Worm (Caenorhabditis elegans) whole organism, L4 larva: Measurements from ENCODE around the gene F43G6.10.
A peak's percentile ranks its signal among the peaks of the same experiment; 100 is the strongest.

Source experiments
- F10B5.3 ChIP-seq: sonication (generic microtip); optimal IDR thresholded peaks from 2 replicates; lab custom pipeline; 2016; ENCODE audit warnings: mild to moderate bottlenecking, missing genetic modification characterization, missing compliant biosample characterization
- F37D6.2 ChIP-seq: sonication (generic microtip); optimal IDR thresholded peaks from 2 replicates; lab custom pipeline; 2016; ENCODE audit warnings: mild to moderate bottlenecking, missing genetic modification characterization, missing compliant biosample characterization
- F44E2.7 ChIP-seq: fragments of 200-800 bp; sonication (Bioruptor generic); IDR thresholded peaks from 2 replicates; pipeline ENCODE4 v2.1.2; 2022; ENCODE audit warnings: missing genetic modification characterization, missing compliant biosample characterization
- F49E8.2 ChIP-seq: sonication (generic microtip); optimal IDR thresholded peaks from 2 replicates; lab custom pipeline; 2016; ENCODE audit warnings: missing compliant biosample characterization, mild to moderate bottlenecking, missing genetic modification characterization, borderline replicate concordance
- R02D3.7 ChIP-seq: fragments of 150-350 bp; sonication (generic microtip); optimal IDR thresholded peaks from 3 replicates; lab custom pipeline; 2014; ENCODE audit warnings: missing biosample characterization, missing genetic modification characterization
- T20F7.1 ChIP-seq: fragments of 200-800 bp; sonication (Bioruptor generic); optimal IDR thresholded peaks from 2 replicates; lab custom pipeline; 2018; ENCODE audit warnings: mild to moderate bottlenecking, missing genetic modification characterization, missing compliant biosample characterization
- Y75B8A.6 ChIP-seq: fragments of 200-800 bp; sonication (Bioruptor generic); IDR thresholded peaks from 2 replicates; pipeline ENCODE4 v1.3.6; 2022; ENCODE audit warnings: missing genetic modification reagents, missing genetic modification characterization, missing compliant biosample characterization
- aly-2 ChIP-seq: sonication (generic microtip); optimal IDR thresholded peaks from 2 replicates; lab custom pipeline; 2018; ENCODE audit warnings: missing biosample characterization, missing genetic modification characterization
- ama-1 ChIP-seq: fragments of 150-350 bp; optimal IDR thresholded peaks from 2 replicates; lab custom pipeline; 2014; ENCODE audit warnings: inconsistent platforms, mixed read lengths
- ceh-20 ChIP-seq: fragments of 200-800 bp; sonication (Bioruptor generic); IDR thresholded peaks from 2 replicates; pipeline ENCODE4 v1.3.6; 2022; ENCODE audit warnings: missing genetic modification reagents, missing genetic modification characterization, missing compliant biosample characterization
- ceh-28 ChIP-seq: fragments of 150-350 bp; optimal IDR thresholded peaks from 2 replicates; lab custom pipeline; 2014; ENCODE audit warnings: missing biosample characterization, missing genetic modification reagents, missing genetic modification characterization
- ceh-32 ChIP-seq: sonication (generic microtip); optimal IDR thresholded peaks from 2 replicates; lab custom pipeline; 2016; ENCODE audit warnings: mild to moderate bottlenecking, missing genetic modification characterization, missing compliant biosample characterization; ENCODE audit not compliant: poor library complexity
- daf-12 ChIP-seq: fragments of 150-350 bp; optimal IDR thresholded peaks from 2 replicates; lab custom pipeline; 2014; ENCODE audit warnings: missing biosample characterization, missing genetic modification reagents, missing genetic modification characterization
- dmd-6 ChIP-seq: fragments of 200-800 bp; sonication (Bioruptor generic); IDR thresholded peaks from 2 replicates; pipeline ENCODE4 v1.3.6; 2022; ENCODE audit warnings: missing genetic modification reagents, missing genetic modification characterization, missing compliant biosample characterization
- dmd-8 ChIP-seq: fragments of 200-800 bp; sonication (Bioruptor generic); IDR thresholded peaks from 2 replicates; pipeline ENCODE4 v1.3.6; 2022; ENCODE audit warnings: missing genetic modification characterization, missing compliant biosample characterization
- dmd-9 ChIP-seq: fragments of 200-800 bp; sonication (Bioruptor generic); IDR thresholded peaks from 2 replicates; pipeline ENCODE4 v1.3.6; 2022; ENCODE audit warnings: missing genetic modification reagents, missing genetic modification characterization, missing compliant biosample characterization
- dpl-1 ChIP-seq: fragments of 150-350 bp; optimal IDR thresholded peaks from 2 replicates; lab custom pipeline; 2014; ENCODE audit warnings: missing biosample characterization, missing genetic modification reagents, missing genetic modification characterization
- duxl-1 ChIP-seq: sonication (generic microtip); optimal IDR thresholded peaks from 2 replicates; lab custom pipeline; 2016; ENCODE audit warnings: mild to moderate bottlenecking, missing genetic modification characterization, moderate library complexity, missing compliant biosample characterization; ENCODE audit not compliant: poor library complexity
- dve-1 ChIP-seq: sonication (generic microtip); optimal IDR thresholded peaks from 2 replicates; lab custom pipeline; 2017; ENCODE audit warnings: antibody characterized with exemption, mild to moderate bottlenecking, missing genetic modification characterization, missing compliant biosample characterization; ENCODE audit not compliant: insufficient read depth
- fkh-10 ChIP-seq: fragments of 150-350 bp; optimal IDR thresholded peaks from 2 replicates; lab custom pipeline; 2014; ENCODE audit warnings: missing biosample characterization, missing genetic modification reagents, missing genetic modification characterization
- fos-1 ChIP-seq: fragments of 150-350 bp; optimal IDR thresholded peaks from 2 replicates; lab custom pipeline; 2014; ENCODE audit warnings: missing biosample characterization, missing genetic modification characterization
- hif-1 ChIP-seq, 2 experiments: sonication (generic microtip); optimal IDR thresholded peaks; 2 replicates each; lab custom pipeline; 2016 to 2017; ENCODE audit warnings: missing compliant biosample characterization in 2 of 2, missing genetic modification characterization in 2 of 2, missing genetic modification reagents in 2 of 2, missing genotype in 2 of 2, mild to moderate bottlenecking in 1 of 2
- hlh-11 ChIP-seq: fragments of 200-800 bp; sonication (Bioruptor generic); optimal IDR thresholded peaks from 2 replicates; lab custom pipeline; 2018; ENCODE audit warnings: mild to moderate bottlenecking, missing genetic modification characterization, missing compliant biosample characterization
- jun-1 ChIP-seq: fragments of 150-350 bp; optimal IDR thresholded peaks from 2 replicates; lab custom pipeline; 2014; ENCODE audit warnings: missing biosample characterization, missing genetic modification reagents, missing genetic modification characterization
- lim-7 ChIP-seq: fragments of 200-800 bp; sonication (Bioruptor generic); IDR thresholded peaks from 2 replicates; pipeline ENCODE4 v1.3.6; 2022; ENCODE audit warnings: missing genetic modification characterization, missing compliant biosample characterization
- lin-1 ChIP-seq: fragments of 200-800 bp; sonication (Bioruptor generic); IDR thresholded peaks from 2 replicates; pipeline ENCODE4 v1.3.6; 2022; ENCODE audit warnings: missing genetic modification reagents, missing genetic modification characterization, missing compliant biosample characterization
- lin-15B ChIP-seq: fragments of 150-350 bp; sonication (generic microtip); optimal IDR thresholded peaks from 3 replicates; lab custom pipeline; 2014; ENCODE audit warnings: missing biosample characterization, missing genetic modification characterization
- madf-9 ChIP-seq: fragments of 200-800 bp; sonication (Bioruptor generic); conservative IDR thresholded peaks from 2 replicates; pipeline ENCODE4 v1.3.6; 2022; ENCODE audit warnings: missing genetic modification reagents, missing genetic modification characterization, missing compliant biosample characterization
- mdt-29 ChIP-seq: fragments of 200-800 bp; sonication (Bioruptor generic); IDR thresholded peaks from 2 replicates; pipeline ENCODE4 v1.3.6; 2022; ENCODE audit warnings: missing genetic modification reagents, missing genetic modification characterization, missing compliant biosample characterization
- mes-2 ChIP-seq: sonication (generic microtip); optimal IDR thresholded peaks from 2 replicates; lab custom pipeline; 2016; ENCODE audit warnings: missing genotype, mild to moderate bottlenecking, missing genetic modification characterization, missing compliant biosample characterization; ENCODE audit not compliant: poor library complexity, severe bottlenecking
- mxl-3 ChIP-seq: fragments of 200-800 bp; sonication (Bioruptor generic); optimal IDR thresholded peaks from 2 replicates; lab custom pipeline; 2018; ENCODE audit warnings: mild to moderate bottlenecking, missing genetic modification characterization, missing compliant biosample characterization
- nhr-102 ChIP-seq: sonication (generic microtip); optimal IDR thresholded peaks from 2 replicates; lab custom pipeline; 2016; ENCODE audit warnings: mild to moderate bottlenecking, missing genetic modification characterization, moderate library complexity, missing compliant biosample characterization
- nhr-25 ChIP-seq: sonication (generic microtip); optimal IDR thresholded peaks from 2 replicates; lab custom pipeline; 2017; ENCODE audit warnings: missing genetic modification characterization, mild to moderate bottlenecking, missing compliant biosample characterization, antibody characterized with exemption, moderate library complexity, borderline replicate concordance; ENCODE audit not compliant: insufficient read depth
- nhr-41 ChIP-seq: fragments of 200-800 bp; sonication (Bioruptor generic); IDR thresholded peaks from 2 replicates; pipeline ENCODE4 v1.3.6; 2022; ENCODE audit warnings: missing genetic modification reagents, missing genetic modification characterization, missing compliant biosample characterization
- nhr-42 ChIP-seq: fragments of 200-800 bp; sonication (Bioruptor generic); IDR thresholded peaks from 2 replicates; pipeline ENCODE4 v1.3.6; 2022; ENCODE audit warnings: missing genetic modification characterization, missing compliant biosample characterization
- nhr-6 ChIP-seq: fragments of 150-350 bp; optimal IDR thresholded peaks from 2 replicates; lab custom pipeline; 2014; ENCODE audit warnings: missing biosample characterization, missing genetic modification characterization
- nhr-77 ChIP-seq: fragments of 150-350 bp; optimal IDR thresholded peaks from 2 replicates; lab custom pipeline; 2014; ENCODE audit warnings: missing biosample characterization, missing genetic modification characterization
- php-3 ChIP-seq: fragments of 200-800 bp; sonication (Bioruptor generic); IDR thresholded peaks from 2 replicates; pipeline ENCODE4 v1.3.6; 2022; ENCODE audit warnings: missing genetic modification reagents, missing genetic modification characterization, missing compliant biosample characterization
- saeg-2 ChIP-seq: fragments of 200-800 bp; sonication (Bioruptor generic); IDR thresholded peaks from 2 replicates; pipeline ENCODE4 v1.3.6; 2022; ENCODE audit warnings: missing genetic modification reagents, missing genetic modification characterization, missing compliant biosample characterization
- sdz-12 ChIP-seq: fragments of 200-800 bp; sonication (Bioruptor generic); optimal IDR thresholded peaks from 2 replicates; lab custom pipeline; 2018; ENCODE audit warnings: mild to moderate bottlenecking, missing genetic modification characterization, missing compliant biosample characterization
- tra-1 ChIP-seq: fragments of 200-800 bp; sonication (Bioruptor generic); IDR thresholded peaks from 2 replicates; pipeline ENCODE4 v1.3.6; 2022; ENCODE audit warnings: missing genetic modification reagents, missing genetic modification characterization, missing compliant biosample characterization
- unc-39 ChIP-seq: sonication (generic microtip); optimal IDR thresholded peaks from 2 replicates; lab custom pipeline; 2017; ENCODE audit warnings: missing biosample characterization, missing genetic modification characterization
- unc-62 ChIP-seq, 3 experiments: fragments of 150-350 bp in 1 of 3; sonication (generic microtip); optimal IDR thresholded peaks in 2 of 3; peaks in 1 of 3; 1 replicate in 1 of 3; 2 replicates in 2 of 3; lab custom pipeline; 2014 to 2017; ENCODE audit warnings: missing biosample characterization in 3 of 3, missing genetic modification characterization in 3 of 3, missing genetic modification reagents in 3 of 3, missing genotype in 1 of 3
- zfp-3 ChIP-seq: fragments of 200-800 bp; sonication (Bioruptor generic); conservative IDR thresholded peaks from 2 replicates; pipeline ENCODE4 v1.3.6; 2022; ENCODE audit warnings: missing genetic modification reagents, missing genetic modification characterization, missing compliant biosample characterization
- zip-2 ChIP-seq: fragments of 150-350 bp; optimal IDR thresholded peaks from 2 replicates; lab custom pipeline; 2014; ENCODE audit warnings: missing biosample characterization, missing genetic modification characterization
- ztf-11 ChIP-seq: fragments of 150-350 bp; optimal IDR thresholded peaks from 2 replicates; lab custom pipeline; 2014; ENCODE audit warnings: missing biosample characterization, missing genetic modification characterization

Gene F43G6.10

ce11 chrII:11808979-11809378 lies at the start of gene F43G6.10:
F43G6.10 (plus strand) TSS chrII:11809349.
- TF ChIP-seq hif-1 (tag; optimal IDR thresholded peaks at IDR 0.05; lab: Kevin White, UChicago) (no peak), duxl-1 (tag; lab: Kevin White, UChicago) (no peak), tra-1 (GFP tag; lab: Robert Waterston, UW) (no peak), lin-15B (no peak), fos-1 (tag; lab: Kevin White, UChicago) (no peak), ceh-20 (no peak), F10B5.3 (tag; lab: Kevin White, UChicago) (no peak), ceh-28 (tag; lab: Kevin White, UChicago) (no peak), F44E2.7 (no peak), nhr-102 (tag; lab: Kevin White, UChicago) (no peak), mes-2 (tag; lab: Kevin White, UChicago) (no peak), unc-62 (GFP tag; optimal IDR thresholded peaks at IDR 0.05 in 1 of 2; lab: Kevin White, UChicago) (no peak), unc-62 (tag; optimal IDR thresholded peaks at IDR 0.05; lab: Kevin White, UChicago) (no peak), fkh-10 (GFP tag; lab: Kevin White, UChicago) (no peak), lin-1 (GFP tag; lab: Robert Waterston, UW) (no peak), nhr-77 (tag; lab: Kevin White, UChicago) (no peak), nhr-25 (no peak)

ce11 chrII:11761806-11762512 lies 47.2 kb upstream of the F43G6.10 start:
- TF ChIP-seq T20F7.1 (GFP tag; lab: Kevin White, UChicago): peak; percentile 70
- no peak for TF ChIP-seq nhr-77 (tag; lab: Kevin White, UChicago)
- TF ChIP-seq F49E8.2 (tag; lab: Kevin White, UChicago): no peak
- no peak for TF ChIP-seq unc-39 (tag; lab: Kevin White, UChicago)
- no peak for TF ChIP-seq F10B5.3 (tag; lab: Kevin White, UChicago)
- 0 out of 2 replicates have a peak, but pooled peaks have one; percentile 24 for TF ChIP-seq dmd-9 (GFP tag; lab: Robert Waterston, UW)
- peak; percentile 59 for TF ChIP-seq lim-7 (GFP tag; lab: Robert Waterston, UW)
- peak; percentile 63; the same call in 1 of the 2 replicates for TF ChIP-seq mdt-29
- TF ChIP-seq hlh-11 (tag; lab: Kevin White, UChicago): peak; percentile 39
- no peak; the same call in 1 of the 2 replicates for TF ChIP-seq madf-9 (GFP tag; lab: Robert Waterston, UW)
- TF ChIP-seq mxl-3: no peak
- peak; percentile 71 for TF ChIP-seq php-3 (GFP tag; lab: Robert Waterston, UW)
- TF ChIP-seq daf-12 (tag; lab: Kevin White, UChicago): no peak
- TF ChIP-seq ama-1: peak; percentile 49
- TF ChIP-seq nhr-41: no peak
- no peak for TF ChIP-seq zip-2
- TF ChIP-seq dmd-6 (GFP tag; lab: Robert Waterston, UW): peak; percentile 49; the same call in 1 of the 2 replicates
- TF ChIP-seq tra-1 (GFP tag; lab: Robert Waterston, UW): 0 out of 2 replicates have a peak, but pooled peaks have one; percentile 25
- no peak for TF ChIP-seq dpl-1 (GFP tag; lab: Kevin White, UChicago)
- TF ChIP-seq F37D6.2 (tag; lab: Kevin White, UChicago): no peak
- TF ChIP-seq zfp-3 (GFP tag; lab: Robert Waterston, UW): peak; percentile 97; the same call in 1 of the 2 replicates
- TF ChIP-seq saeg-2 (GFP tag; lab: Robert Waterston, UW): 0 out of 2 replicates have a peak, but pooled peaks have one; percentile 25
- TF ChIP-seq R02D3.7 (tag; lab: Kevin White, UChicago): no peak
- TF ChIP-seq lin-15B: no peak
- TF ChIP-seq nhr-6 (tag; lab: Kevin White, UChicago): peak; percentile 34
- no peak for TF ChIP-seq sdz-12 (GFP tag; lab: Kevin White, UChicago)
- no peak for TF ChIP-seq fos-1 (tag; lab: Kevin White, UChicago)
- no peak for TF ChIP-seq jun-1 (tag; lab: Kevin White, UChicago)
- no peak for TF ChIP-seq ztf-11 (tag; lab: Kevin White, UChicago)
- TF ChIP-seq dmd-8 (GFP tag; lab: Robert Waterston, UW): no peak
- peak; percentile 87 for TF ChIP-seq Y75B8A.6 (GFP tag; lab: Robert Waterston, UW)
- TF ChIP-seq dve-1 (tag; lab: Kevin White, UChicago): peak; percentile 61
- peak; percentile 57 for TF ChIP-seq ceh-32
- TF ChIP-seq nhr-42 (GFP tag; lab: Robert Waterston, UW): no peak; the same call in 1 of the 2 replicates
- TF ChIP-seq hif-1 (tag; optimal IDR thresholded peaks at IDR 0.05; lab: Kevin White, UChicago): no peak
- no peak for TF ChIP-seq aly-2 (tag; lab: Kevin White, UChicago)
